Fruit fly (Drosophila melanogaster) whole organism: ENCODE results near the gene Bap111.

ENCODE experiments used
- pan ChIP-seq: fragments of >200 bp; optimal IDR thresholded peaks from 2 replicates; lab custom pipeline; 2017
- usp ChIP-seq: fragments of >200 bp; optimal IDR thresholded peaks from 2 replicates; lab custom pipeline; 2017; ENCODE audit warnings: missing biosample characterization, missing genetic modification characterization, mixed read lengths

dm6 chrX:9106212-9106774 is 42.8 kb upstream of the Bap111 start, which contains the start of gene Bx42:
- TF ChIP-seq usp (GFP tag; lab: Kevin White, UChicago) (no peak), pan (lab: Kevin White, UChicago) (no peak)
